5 fruit fly cellular contexts compared by ENCODE assay signal in the genomic region with DNA sequence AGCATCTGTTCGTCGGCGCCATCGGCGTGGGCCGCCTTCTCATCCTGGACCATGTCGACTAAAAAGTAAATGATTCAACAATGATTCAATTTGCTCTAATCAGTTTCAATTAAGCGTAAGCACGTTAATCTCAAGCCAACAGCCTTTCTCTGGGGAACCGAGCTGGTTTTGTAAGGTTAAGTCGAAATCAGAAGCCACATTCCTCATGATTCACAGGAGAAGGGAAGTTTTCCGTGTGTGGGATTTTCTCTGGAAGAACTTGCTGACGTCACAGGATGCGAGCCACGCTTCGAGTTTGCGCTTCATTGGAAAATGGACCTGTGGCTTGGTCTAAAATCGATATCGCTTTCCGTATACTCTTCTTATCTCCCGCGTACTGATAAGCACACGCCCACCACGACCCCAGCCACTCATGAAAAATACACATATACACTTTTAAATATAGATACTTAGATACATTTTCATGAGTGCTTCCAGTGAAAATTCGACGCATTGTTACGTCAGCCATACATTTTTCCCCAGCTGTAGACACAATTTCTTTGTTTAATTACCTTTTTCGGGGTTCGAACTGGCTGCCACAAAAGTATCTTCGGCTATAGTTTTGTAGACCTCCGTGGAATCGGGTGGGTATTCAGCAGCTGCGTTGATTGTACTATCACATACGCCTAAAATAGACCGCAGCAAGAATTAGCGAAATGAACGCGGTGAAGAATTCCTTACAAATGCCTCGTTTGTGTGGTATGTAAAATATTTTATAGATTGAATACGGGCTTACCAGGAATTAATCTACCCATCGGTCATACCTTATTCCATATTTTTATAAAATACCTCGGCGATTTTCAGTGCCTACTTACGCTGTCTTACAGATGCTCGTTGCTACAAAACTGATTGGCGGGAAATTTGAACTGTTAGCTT.
TF ChIP-seq lines count a peak whose summit lies in the region.

No protein-coding gene starts in this region.

- TF ChIP-seq CTCF in whole organism, embryonic (GFP tag; optimal IDR thresholded peaks at IDR 0.05; lab: Kevin White, UChicago), result peak; percentile 59

TF ChIP-seq in whole organism, adult, 20 proteins besides CTCF, POLR2A, EP300 and RAD21:
- peak; percentile 1 for TF ChIP-seq Crg-1 (GFP tag; optimal IDR thresholded peaks at IDR 0.05; lab: Kevin White, UChicago)
- TF ChIP-seq CG7101 (tag; optimal IDR thresholded peaks at IDR 0.05; lab: Kevin White, UChicago), result peak; percentile 35
- TF ChIP-seq CG7045 (GFP tag; optimal IDR thresholded peaks at IDR 0.05; lab: Kevin White, UChicago), result peak; percentile 2
- no peak for TF ChIP-seq CG14711 (tag; optimal IDR thresholded peaks at IDR 0.05; lab: Kevin White, UChicago)
- TF ChIP-seq CG1620 (GFP tag; optimal IDR thresholded peaks at IDR 0.05; lab: Kevin White, UChicago), result peak; percentile 52
- TF ChIP-seq kay (GFP tag; lab: Kevin White, UChicago; ENCODE audit: borderline replicate concordance), result peak; percentile 84
- no peak for TF ChIP-seq Hr96 (GFP tag; optimal IDR thresholded peaks at IDR 0.05; lab: Kevin White, UChicago)
- TF ChIP-seq pad (GFP tag; optimal IDR thresholded peaks at IDR 0.05; lab: Kevin White, UChicago), result peak; percentile 6
- peak; percentile 62 for TF ChIP-seq Mnt (GFP tag; optimal IDR thresholded peaks at IDR 0.05; lab: Kevin White, UChicago)
- peak; percentile 21 for TF ChIP-seq CG11617 (GFP tag; optimal IDR thresholded peaks at IDR 0.05; lab: Kevin White, UChicago)
- TF ChIP-seq cic (GFP tag; optimal IDR thresholded peaks at IDR 0.05; lab: Kevin White, UChicago), result peak; percentile 68
- TF ChIP-seq bab1 (GFP tag; optimal IDR thresholded peaks at IDR 0.05; lab: Kevin White, UChicago), result peak; percentile 48
- peak; percentile 55 for TF ChIP-seq CG33017 (tag; optimal IDR thresholded peaks at IDR 0.05; lab: Kevin White, UChicago)
- TF ChIP-seq CG12768 (GFP tag; optimal IDR thresholded peaks at IDR 0.05; lab: Kevin White, UChicago), result no peak
- TF ChIP-seq tj (GFP tag; optimal IDR thresholded peaks at IDR 0.05; lab: Kevin White, UChicago), result no peak
- no peak for TF ChIP-seq cnc (optimal IDR thresholded peaks at IDR 0.05; lab: Kevin White, UChicago)

TF ChIP-seq in whole organism, embryonic, 481 proteins besides CTCF, POLR2A, EP300 and RAD21 (continues in another document):
- TF ChIP-seq amos (GFP tag; IDR thresholded peaks at IDR 0.05; lab: Robert Waterston, UW; ENCODE audit: partially characterized antibody) (peak; percentile 42; the same call in 1 of the 2 replicates), peb (GFP tag; IDR thresholded peaks at IDR 0.05; lab: Robert Waterston, UW) (no peak), CG2202 (tag; optimal IDR thresholded peaks at IDR 0.05; lab: Kevin White, UChicago) (peak; percentile 28), Oaz (GFP tag; IDR thresholded peaks at IDR 0.05; lab: Robert Waterston, UW) (no peak), otp (GFP tag; IDR thresholded peaks at IDR 0.05; lab: Robert Waterston, UW) (no peak), pnt (GFP tag; optimal IDR thresholded peaks at IDR 0.05; lab: Kevin White, UChicago) (peak; percentile 16), salm (tag; optimal IDR thresholded peaks at IDR 0.05; lab: Kevin White, UChicago) (no peak), H2.0 (GFP tag; IDR thresholded peaks at IDR 0.05; lab: Robert Waterston, UW) (no peak), tap (tag; optimal IDR thresholded peaks at IDR 0.05; lab: Kevin White, UChicago) (no peak), CG4617 (GFP tag; optimal IDR thresholded peaks at IDR 0.05; lab: Kevin White, UChicago; ENCODE audit: borderline replicate concordance) (peak; percentile 41), run (tag; optimal IDR thresholded peaks at IDR 0.05; lab: Kevin White, UChicago) (no peak), oc (tag; optimal IDR thresholded peaks at IDR 0.05; lab: Kevin White, UChicago) (peak; percentile 94), CG14710 (tag; optimal IDR thresholded peaks at IDR 0.05; lab: Kevin White, UChicago) (peak; percentile 52), dmrt99B (tag; optimal IDR thresholded peaks at IDR 0.05; lab: Kevin White, UChicago) (no peak), jumu (GFP tag; optimal IDR thresholded peaks at IDR 0.05; lab: Kevin White, UChicago) (peak; percentile 16), Meics (GFP tag; optimal IDR thresholded peaks at IDR 0.05; lab: Kevin White, UChicago) (peak; percentile 12)

TF ChIP-seq in whole organism, prepupa, 60 proteins besides CTCF, POLR2A, EP300 and RAD21 (continues in another document):
- TF ChIP-seq fd59A (GFP tag; optimal IDR thresholded peaks at IDR 0.05; lab: Kevin White, UChicago), result no peak
- no peak for TF ChIP-seq CG6163 (GFP tag; IDR thresholded peaks at IDR 0.05; lab: Robert Waterston, UW)
- no peak for TF ChIP-seq CG10631 (GFP tag; optimal IDR thresholded peaks at IDR 0.05; lab: Kevin White, UChicago)
- no peak for TF ChIP-seq CG11294 (GFP tag; IDR thresholded peaks at IDR 0.05; lab: Robert Waterston, UW)
- TF ChIP-seq CG6276 (GFP tag; optimal IDR thresholded peaks at IDR 0.05; lab: Kevin White, UChicago), result peak; percentile 0
- no peak for TF ChIP-seq CG3919 (GFP tag; optimal IDR thresholded peaks at IDR 0.05; lab: Kevin White, UChicago)
- no peak for TF ChIP-seq CG9139 (GFP tag; optimal IDR thresholded peaks at IDR 0.05; lab: Kevin White, UChicago)
- peak; percentile 88 for TF ChIP-seq vri (GFP tag; optimal IDR thresholded peaks at IDR 0.05; lab: Kevin White, UChicago)
- no peak for TF ChIP-seq CG32006 (GFP tag; optimal IDR thresholded peaks at IDR 0.05; lab: Kevin White, UChicago)
- no peak for TF ChIP-seq Ets21C (GFP tag; optimal IDR thresholded peaks at IDR 0.05; lab: Kevin White, UChicago)
- no peak for TF ChIP-seq Gug (GFP tag; IDR thresholded peaks at IDR 0.05; lab: Robert Waterston, UW)
- TF ChIP-seq dac (GFP tag; optimal IDR thresholded peaks at IDR 0.05; lab: Kevin White, UChicago), result no peak
- peak; percentile 25 for TF ChIP-seq CG1621 (tag; optimal IDR thresholded peaks at IDR 0.05; lab: Kevin White, UChicago)
- peak; percentile 71 for TF ChIP-seq dsx (GFP tag; optimal IDR thresholded peaks at IDR 0.05; lab: Kevin White, UChicago; ENCODE audit: poor library complexity, severe bottlenecking)
- no peak for TF ChIP-seq CG6792 (GFP tag; optimal IDR thresholded peaks at IDR 0.05; lab: Kevin White, UChicago)
- TF ChIP-seq salr (GFP tag; optimal IDR thresholded peaks at IDR 0.05; lab: Kevin White, UChicago), result no peak
- TF ChIP-seq lz (GFP tag; optimal IDR thresholded peaks at IDR 0.05; lab: Kevin White, UChicago), result no peak

TF ChIP-seq in whole organism, pupa, 21 proteins besides CTCF, POLR2A, EP300 and RAD21:
- TF ChIP-seq Ets98B (GFP tag; IDR thresholded peaks at IDR 0.05; lab: Robert Waterston, UW), result no peak
- 0 out of 3 replicates have a peak, but pooled peaks have one; percentile 31 for TF ChIP-seq CG4496 (GFP tag; IDR thresholded peaks at IDR 0.05; lab: Robert Waterston, UW)
- no peak for TF ChIP-seq gl (tag; optimal IDR thresholded peaks at IDR 0.05; lab: Kevin White, UChicago)
- no peak for TF ChIP-seq CG10348 (GFP tag; IDR thresholded peaks at IDR 0.05; lab: Robert Waterston, UW)
- no peak for TF ChIP-seq Snoo (tag; optimal IDR thresholded peaks at IDR 0.05; lab: Kevin White, UChicago)
- no peak for TF ChIP-seq CG14655 (GFP tag; optimal IDR thresholded peaks at IDR 0.05; lab: Kevin White, UChicago)
- no peak for TF ChIP-seq Pif1B (GFP tag; optimal IDR thresholded peaks at IDR 0.05; lab: Kevin White, UChicago)
- no peak for TF ChIP-seq rn (GFP tag; IDR thresholded peaks at IDR 0.05; lab: Robert Waterston, UW)
- no peak for TF ChIP-seq CG32121 (GFP tag; IDR thresholded peaks at IDR 0.05; lab: Robert Waterston, UW)
- TF ChIP-seq CG9948 (tag; optimal IDR thresholded peaks at IDR 0.05; lab: Kevin White, UChicago), result no peak
- peak; percentile 8 for TF ChIP-seq CG34367 (tag; optimal IDR thresholded peaks at IDR 0.05; lab: Kevin White, UChicago)
- no peak for TF ChIP-seq CG15710 (tag; optimal IDR thresholded peaks at IDR 0.05; lab: Kevin White, UChicago)
- no peak for TF ChIP-seq fd96Ca (GFP tag; IDR thresholded peaks at IDR 0.05; lab: Robert Waterston, UW)
- TF ChIP-seq Pif1A (GFP tag; optimal IDR thresholded peaks at IDR 0.05; lab: Kevin White, UChicago), result no peak
- TF ChIP-seq CG8159 (tag; optimal IDR thresholded peaks at IDR 0.05; lab: Kevin White, UChicago), result peak; percentile 16

TF ChIP-seq in whole organism, wandering third instar larva, 38 proteins besides CTCF, POLR2A, EP300 and RAD21 (continues in another document):
- TF ChIP-seq HLH106 (tag; optimal IDR thresholded peaks at IDR 0.05; lab: Kevin White, UChicago) (peak; percentile 4), woc (GFP tag; optimal IDR thresholded peaks at IDR 0.05; lab: Kevin White, UChicago) (peak; percentile 13), Myc (optimal IDR thresholded peaks at IDR 0.05; lab: Kevin White, UChicago) (no peak), CG32264 (GFP tag; optimal IDR thresholded peaks at IDR 0.05; lab: Kevin White, UChicago) (no peak), dmrt93B (GFP tag; optimal IDR thresholded peaks at IDR 0.05; lab: Kevin White, UChicago) (no peak), OdsH (GFP tag; optimal IDR thresholded peaks at IDR 0.05; lab: Kevin White, UChicago) (peak; percentile 7), sv (GFP tag; optimal IDR thresholded peaks at IDR 0.05; lab: Kevin White, UChicago) (peak; percentile 8), Hnf4 (GFP tag; optimal IDR thresholded peaks at IDR 0.05; lab: Kevin White, UChicago) (peak; percentile 56), Dfd (GFP tag; optimal IDR thresholded peaks at IDR 0.05; lab: Kevin White, UChicago) (no peak), dl (GFP tag; optimal IDR thresholded peaks at IDR 0.05; lab: Kevin White, UChicago; ENCODE audit: insufficient read depth in 1 of 2, partially characterized antibody in 2 of 2) (no peak), Dif (GFP tag; optimal IDR thresholded peaks at IDR 0.05; lab: Kevin White, UChicago; ENCODE audit: partially characterized antibody) (peak; percentile 82), pan (optimal IDR thresholded peaks at IDR 0.05; lab: Kevin White, UChicago) (no peak), Sp1 (GFP tag; optimal IDR thresholded peaks at IDR 0.05; lab: Kevin White, UChicago) (peak; percentile 34), tai (GFP tag; optimal IDR thresholded peaks at IDR 0.05; lab: Kevin White, UChicago) (no peak), jim (GFP tag; optimal IDR thresholded peaks at IDR 0.05; lab: Kevin White, UChicago) (no peak), psq (GFP tag; optimal IDR thresholded peaks at IDR 0.05; lab: Kevin White, UChicago) (no peak), h (GFP tag; optimal IDR thresholded peaks at IDR 0.05; lab: Kevin White, UChicago) (peak; percentile 50), Rel (GFP tag; optimal IDR thresholded peaks at IDR 0.05; lab: Kevin White, UChicago) (no peak), Rel (tag; optimal IDR thresholded peaks at IDR 0.05; lab: Kevin White, UChicago) (peak; percentile 69), fru (GFP tag; optimal IDR thresholded peaks at IDR 0.05; lab: Kevin White, UChicago) (no peak), Abd-B (GFP tag; optimal IDR thresholded peaks at IDR 0.05; lab: Kevin White, UChicago) (no peak), GATAd (GFP tag; optimal IDR thresholded peaks at IDR 0.05; lab: Kevin White, UChicago) (no peak), ey (GFP tag; optimal IDR thresholded peaks at IDR 0.05; lab: Kevin White, UChicago) (no peak), br (GFP tag; optimal IDR thresholded peaks at IDR 0.05; lab: Kevin White, UChicago) (peak; percentile 17), brk (GFP tag; optimal IDR thresholded peaks at IDR 0.05; lab: Kevin White, UChicago) (no peak)
